Worm (Caenorhabditis elegans): Measurements from ENCODE around the gene larp-1.

The larp-1 gene

ce11 chrIII:4998956-4999425, 18.5 kb downstream of the larp-1 start, which contains the start of gene smcr-8 (continued):
- TF ChIP-seq ZK185.1 (tag; optimal IDR thresholded peaks at IDR 0.05; ENCODE audit: poor library complexity, severe bottlenecking) (no peak), lin-54 (GFP tag; optimal IDR thresholded peaks at IDR 0.05) (no peak), nhr-179 (tag; optimal IDR thresholded peaks at IDR 0.05) (no peak), lin-40 (tag; optimal IDR thresholded peaks at IDR 0.05) (no peak), ztf-26 (tag; optimal IDR thresholded peaks at IDR 0.05) (no peak), ceh-79 (tag; optimal IDR thresholded peaks at IDR 0.05) (no peak), madf-6 (GFP tag; IDR thresholded peaks at IDR 0.05) (peak; percentile 82), B0019.2 (GFP tag; conservative IDR thresholded peaks at IDR 0.05) (0 out of 2 replicates have a peak, but pooled peaks have one; percentile 14), ztf-6 (GFP tag; IDR thresholded peaks at IDR 0.05) (no peak), aptf-2 (GFP tag; conservative IDR thresholded peaks at IDR 0.05) (no peak), ekl-4 (GFP tag; IDR thresholded peaks at IDR 0.05) (0 out of 2 replicates have a peak, but pooled peaks have one; percentile 42), ccch-3 (GFP tag; optimal IDR thresholded peaks at IDR 0.05) (peak; percentile 3), T26A5.8 (tag; optimal IDR thresholded peaks at IDR 0.05) (no peak), attf-3 (GFP tag; conservative IDR thresholded peaks at IDR 0.05) (peak; percentile 56; the same call in 1 of the 2 replicates), nfya-2 (GFP tag; IDR thresholded peaks at IDR 0.05) (no peak), pha-4 (tag; optimal IDR thresholded peaks at IDR 0.05) (no peak), K12H6.12 (tag; optimal IDR thresholded peaks at IDR 0.05) (no peak), atf-7 (tag; optimal IDR thresholded peaks at IDR 0.05) (no peak), cebp-1 (GFP tag; IDR thresholded peaks at IDR 0.05) (no peak), cebp-1 (tag; optimal IDR thresholded peaks at IDR 0.05) (no peak), T07F8.4 (tag; optimal IDR thresholded peaks at IDR 0.05) (no peak), tlf-1 (GFP tag; optimal IDR thresholded peaks at IDR 0.05) (peak; percentile 23), ztf-22 (GFP tag; optimal IDR thresholded peaks at IDR 0.05) (no peak), snpc-1.3 (tag; optimal IDR thresholded peaks at IDR 0.05; ENCODE audit: insufficient read depth) (no peak), zfh-2 (GFP tag; conservative IDR thresholded peaks at IDR 0.05) (no peak), hsf-1 (GFP tag; IDR thresholded peaks at IDR 0.05) (no peak), chd-7 (tag; optimal IDR thresholded peaks at IDR 0.05) (no peak), akir-1 (GFP tag; optimal IDR thresholded peaks at IDR 0.05) (no peak), fkh-3 (tag; optimal IDR thresholded peaks at IDR 0.05) (no peak), lsl-1 (GFP tag; optimal IDR thresholded peaks at IDR 0.05) (peak; percentile 96), snpc-1.1 (tag; optimal IDR thresholded peaks at IDR 0.05; ENCODE audit: insufficient read depth) (no peak)

ce11 chrIII:4998111-4998859, 19.2 kb downstream of the larp-1 start, which contains the start of gene tmem-131:
tmem-131 (minus strand) TSS chrIII:4998161.
- TF ChIP-seq zim-3 (tag; optimal IDR thresholded peaks at IDR 0.05) (no peak), hmg-1.2 (GFP tag; IDR thresholded peaks at IDR 0.05) (peak; percentile 64), athp-1 (tag; optimal IDR thresholded peaks at IDR 0.05) (no peak), bed-2 (GFP tag; IDR thresholded peaks at IDR 0.05) (no peak), attf-6 (GFP tag; IDR thresholded peaks at IDR 0.05) (no peak), Y53F4B.3 (GFP tag; IDR thresholded peaks at IDR 0.05) (no peak), aptf-2 (GFP tag; conservative IDR thresholded peaks at IDR 0.05) (peak; percentile 82), K12H6.12 (tag; optimal IDR thresholded peaks at IDR 0.05) (no peak), pha-4 (tag; optimal IDR thresholded peaks at IDR 0.05) (no peak), Y79H2A.3 (GFP tag; conservative IDR thresholded peaks at IDR 0.05) (no peak), ztf-3 (GFP tag; optimal IDR thresholded peaks at IDR 0.05) (no peak), let-607 (tag; optimal IDR thresholded peaks at IDR 0.05) (peak in 1 of 2 experiments; percentile 43)
